Fruit fly (Drosophila melanogaster) whole organism, embryonic: ENCODE measurements around the gene CG10804.

ENCODE experiments used
- Ada2b ChIP-seq: fragments of 200-800 bp; sonication (Bioruptor generic); IDR thresholded peaks from 2 replicates; pipeline ENCODE4 v1.3.6; 2022; ENCODE audit warnings: missing biosample characterization, missing genetic modification characterization
- Adf1 ChIP-seq: fragments of 200-800 bp; sonication (Bioruptor generic); IDR thresholded peaks from 2 replicates; pipeline ENCODE4 v1.3.6; 2022; ENCODE audit warnings: missing biosample characterization, missing genetic modification characterization
- Awh ChIP-seq: fragments of 200-800 bp; sonication (Bioruptor generic); IDR thresholded peaks from 2 replicates; pipeline ENCODE4, ENCODE4 v1.3.6; 2022; ENCODE audit warnings: missing biosample characterization, missing genetic modification characterization
- B-H2 ChIP-seq: fragments of 200-800 bp; sonication (Bioruptor generic); optimal IDR thresholded peaks from 2 replicates; lab custom pipeline; 2018; ENCODE audit warnings: missing biosample characterization, mild to moderate bottlenecking, missing genetic modification characterization
- Bteb2 ChIP-seq: fragments of 200-800 bp; sonication (Bioruptor generic); optimal IDR thresholded peaks from 2 replicates; lab custom pipeline; 2016; ENCODE audit warnings: missing biosample characterization, missing genetic modification characterization
- CG10565 ChIP-seq: fragments of 200-800 bp; sonication (Bioruptor generic); optimal IDR thresholded peaks from 3 replicates; lab custom pipeline; 2016; ENCODE audit warnings: missing biosample characterization, mild to moderate bottlenecking, missing genetic modification characterization
- CG11398 ChIP-seq: fragments of 200-800 bp; sonication (Bioruptor generic); optimal IDR thresholded peaks from 2 replicates; lab custom pipeline; 2016; ENCODE audit warnings: missing biosample characterization, missing genetic modification characterization
- CG11723 ChIP-seq: fragments of 200-800 bp; sonication (Bioruptor generic); optimal IDR thresholded peaks from 2 replicates; lab custom pipeline; 2017; ENCODE audit warnings: missing biosample characterization, mild to moderate bottlenecking, missing genetic modification characterization
- CG12155 ChIP-seq: fragments of 200-800 bp; sonication (Bioruptor generic); optimal IDR thresholded peaks from 3 replicates; lab custom pipeline; 2016; ENCODE audit warnings: missing biosample characterization, missing genetic modification characterization
- CG1233 ChIP-seq: fragments of 200-800 bp; sonication (Bioruptor generic); optimal IDR thresholded peaks from 4 replicates; lab custom pipeline; 2018; ENCODE audit warnings: missing biosample characterization, mild to moderate bottlenecking, missing genetic modification characterization
- CG13624 ChIP-seq: fragments of 200-800 bp; sonication (Bioruptor generic); optimal IDR thresholded peaks from 2 replicates; lab custom pipeline; 2016; ENCODE audit warnings: missing biosample characterization, missing genetic modification characterization
- CG15696 ChIP-seq: fragments of 200-800 bp; sonication (Bioruptor generic); optimal IDR thresholded peaks from 2 replicates; lab custom pipeline; 2019; ENCODE audit warnings: missing biosample characterization, mild to moderate bottlenecking, missing genetic modification characterization, moderate library complexity
- CG16779 ChIP-seq: fragments of 200-800 bp; sonication (Bioruptor generic); IDR thresholded peaks from 2 replicates; pipeline ENCODE4 v1.3.6; 2022; ENCODE audit warnings: missing biosample characterization, missing genetic modification characterization
- CG2678 ChIP-seq: fragments of 200-800 bp; sonication (Bioruptor generic); optimal IDR thresholded peaks from 3 replicates; lab custom pipeline; 2019; ENCODE audit warnings: missing biosample characterization, mild to moderate bottlenecking, missing genetic modification characterization, moderate library complexity
- CG30020 ChIP-seq: fragments of 200-800 bp; optimal IDR thresholded peaks from 2 replicates; lab custom pipeline; 2019; ENCODE audit warnings: missing biosample characterization, mild to moderate bottlenecking, missing genetic modification characterization, moderate library complexity
- CG31441 ChIP-seq: fragments of 200-800 bp; sonication (Bioruptor generic); IDR thresholded peaks from 2 replicates; pipeline ENCODE4 v1.3.6; 2022; ENCODE audit warnings: missing biosample characterization, missing genetic modification characterization
- CG32767 ChIP-seq: fragments of 200-800 bp; sonication (Bioruptor generic); IDR thresholded peaks from 2 replicates; pipeline ENCODE4 v1.3.6; 2022; ENCODE audit warnings: missing biosample characterization, missing genetic modification characterization
- CG3838 ChIP-seq: fragments of 200-800 bp; sonication (Bioruptor generic); optimal IDR thresholded peaks from 3 replicates; lab custom pipeline; 2016; ENCODE audit warnings: missing biosample characterization, missing genetic modification characterization
- CG42726 ChIP-seq: fragments of 200-800 bp; sonication (Bioruptor generic); IDR thresholded peaks from 2 replicates; pipeline ENCODE4 v1.3.6; 2022; ENCODE audit warnings: missing biosample characterization, missing genetic modification characterization; ENCODE audit not compliant: partially characterized antibody
- CG4617 ChIP-seq: fragments of 200-800 bp; sonication (Bioruptor generic); optimal IDR thresholded peaks from 3 replicates; lab custom pipeline; 2016; ENCODE audit warnings: missing biosample characterization, missing genetic modification characterization, borderline replicate concordance
- CG7271 ChIP-seq: fragments of 200-800 bp; sonication (Bioruptor generic); optimal IDR thresholded peaks from 2 replicates; lab custom pipeline; 2018; ENCODE audit warnings: missing biosample characterization, mild to moderate bottlenecking, missing genetic modification characterization, moderate library complexity
- CG7357 ChIP-seq: fragments of 200-800 bp; sonication (Bioruptor generic); IDR thresholded peaks from 3 replicates; pipeline ENCODE4 v1.3.6; 2022; ENCODE audit warnings: missing biosample characterization, missing genetic modification characterization
- CG7839 ChIP-seq: fragments of 200-800 bp; sonication (Bioruptor generic); optimal IDR thresholded peaks from 3 replicates; lab custom pipeline; 2018; ENCODE audit warnings: missing biosample characterization, mild to moderate bottlenecking, missing genetic modification characterization, moderate library complexity
- CG8290 ChIP-seq, 3 experiments: fragments of 200-800 bp; sonication (Bioruptor generic); optimal IDR thresholded peaks; 2 replicates each; lab custom pipeline; 2016 to 2019; ENCODE audit warnings: missing biosample characterization in 3 of 3, missing genetic modification characterization in 3 of 3, mild to moderate bottlenecking in 2 of 3, moderate library complexity in 1 of 3
- CHES-1-like ChIP-seq: fragments of 200-800 bp; sonication (Bioruptor generic); optimal IDR thresholded peaks from 2 replicates; lab custom pipeline; 2016; ENCODE audit warnings: missing biosample characterization, missing genetic modification characterization
- CTCF ChIP-seq: fragments of 200-800 bp; sonication (Bioruptor generic); optimal IDR thresholded peaks from 2 replicates; lab custom pipeline; 2017; ENCODE audit warnings: missing biosample characterization, mild to moderate bottlenecking, missing genetic modification characterization, moderate library complexity
- CkIIα-i1 ChIP-seq: fragments of 200-800 bp; sonication (Bioruptor generic); IDR thresholded peaks from 2 replicates; pipeline ENCODE4 v1.3.6; 2022; ENCODE audit warnings: missing biosample characterization, missing genetic modification characterization
- CoRest ChIP-seq: fragments of 200-800 bp; sonication (Bioruptor generic); optimal IDR thresholded peaks from 3 replicates; lab custom pipeline; 2018; ENCODE audit warnings: missing biosample characterization, mild to moderate bottlenecking, missing genetic modification characterization, moderate library complexity
- CrebB ChIP-seq: fragments of 200-800 bp; sonication (Bioruptor generic); optimal IDR thresholded peaks from 3 replicates; lab custom pipeline; 2018; ENCODE audit warnings: missing biosample characterization, mild to moderate bottlenecking, missing genetic modification characterization
- Drgx ChIP-seq: fragments of 200-800 bp; sonication (Bioruptor generic); IDR thresholded peaks from 2 replicates; pipeline ENCODE4 v1.3.6; 2022; ENCODE audit warnings: missing biosample characterization, missing genetic modification characterization
- Gug ChIP-seq: fragments of 200-800 bp; sonication (Bioruptor generic); IDR thresholded peaks from 4 replicates; pipeline ENCODE4 v1.3.6; 2022; ENCODE audit warnings: missing biosample characterization, missing genetic modification characterization
- MTF-1 ChIP-seq: fragments of 200-800 bp; sonication (Bioruptor generic); optimal IDR thresholded peaks from 2 replicates; lab custom pipeline; 2018; ENCODE audit warnings: missing biosample characterization, mild to moderate bottlenecking, missing genetic modification characterization, borderline replicate concordance
- Oli ChIP-seq: fragments of 200-800 bp; sonication (Bioruptor generic); optimal IDR thresholded peaks from 2 replicates; lab custom pipeline; 2018; ENCODE audit warnings: missing biosample characterization, mild to moderate bottlenecking, missing genetic modification characterization, moderate library complexity
- PHDP ChIP-seq: fragments of 200-800 bp; sonication (Bioruptor generic); optimal IDR thresholded peaks from 3 replicates; lab custom pipeline; 2018; ENCODE audit warnings: missing biosample characterization, mild to moderate bottlenecking, missing genetic modification characterization, moderate library complexity
- Xbp1 ChIP-seq: fragments of 200-800 bp; sonication (Bioruptor generic); optimal IDR thresholded peaks from 3 replicates; lab custom pipeline; 2016; ENCODE audit warnings: missing biosample characterization, mild to moderate bottlenecking, missing genetic modification characterization
- ac ChIP-seq: fragments of 200-800 bp; sonication (Bioruptor generic); optimal IDR thresholded peaks from 3 replicates; lab custom pipeline; 2017; ENCODE audit warnings: missing biosample characterization, mild to moderate bottlenecking, missing genetic modification characterization
- aop ChIP-seq: fragments of 200-800 bp; sonication (Bioruptor generic); IDR thresholded peaks from 2 replicates; pipeline ENCODE4 v1.3.6; 2022; ENCODE audit warnings: missing biosample characterization, missing genetic modification characterization
- bowl ChIP-seq: fragments of 200-800 bp; sonication (Bioruptor generic); IDR thresholded peaks from 2 replicates; pipeline ENCODE4 v1.3.6; 2022; ENCODE audit warnings: missing biosample characterization, missing genetic modification characterization
- chm ChIP-seq: fragments of 200-800 bp; sonication (Bioruptor generic); IDR thresholded peaks from 2 replicates; pipeline ENCODE4 v1.3.6; 2022; ENCODE audit warnings: missing biosample characterization, missing genetic modification characterization
- da ChIP-seq: fragments of 200-800 bp; sonication (Bioruptor generic); optimal IDR thresholded peaks from 2 replicates; lab custom pipeline; 2016; ENCODE audit warnings: missing biosample characterization, missing genetic modification characterization
- dm ChIP-seq: fragments of 200-800 bp; sonication (Bioruptor generic); optimal IDR thresholded peaks from 3 replicates; lab custom pipeline; 2016; ENCODE audit warnings: missing biosample characterization, missing genetic modification characterization
- dmrt11E ChIP-seq: fragments of 200-800 bp; sonication (Bioruptor generic); optimal IDR thresholded peaks from 3 replicates; lab custom pipeline; 2018; ENCODE audit warnings: missing biosample characterization, mild to moderate bottlenecking, missing genetic modification characterization, moderate library complexity
- gcm2 ChIP-seq: fragments of 200-800 bp; sonication (Bioruptor generic); optimal IDR thresholded peaks from 2 replicates; lab custom pipeline; 2016; ENCODE audit warnings: missing biosample characterization, missing genetic modification characterization
- h ChIP-seq: fragments of >200 bp; optimal IDR thresholded peaks from 2 replicates; lab custom pipeline; 2017
- ham ChIP-seq: fragments of 200-800 bp; sonication (Bioruptor generic); IDR thresholded peaks from 2 replicates; pipeline ENCODE4 v1.3.6; 2022; ENCODE audit warnings: missing biosample characterization, missing genetic modification characterization
- jumu ChIP-seq: fragments of 200-800 bp; sonication (Bioruptor generic); optimal IDR thresholded peaks from 3 replicates; lab custom pipeline; 2016; ENCODE audit warnings: missing biosample characterization, missing genetic modification characterization
- mam ChIP-seq: fragments of 200-800 bp; sonication (Bioruptor generic); optimal IDR thresholded peaks from 3 replicates; lab custom pipeline; 2016; ENCODE audit warnings: missing biosample characterization, missing genetic modification characterization
- odd ChIP-seq: fragments of 200-800 bp; sonication (Bioruptor generic); optimal IDR thresholded peaks from 2 replicates; lab custom pipeline; 2017; ENCODE audit warnings: missing biosample characterization, mild to moderate bottlenecking, missing genetic modification characterization
- sna ChIP-seq: fragments of 200-800 bp; sonication (Bioruptor generic); IDR thresholded peaks from 2 replicates; pipeline ENCODE4 v1.3.6; 2022; ENCODE audit warnings: missing biosample characterization, missing genetic modification characterization; ENCODE audit not compliant: partially characterized antibody
- sqz ChIP-seq: fragments of 200-800 bp; sonication (Bioruptor generic); optimal IDR thresholded peaks from 3 replicates; lab custom pipeline; 2018; ENCODE audit warnings: missing biosample characterization, mild to moderate bottlenecking, missing genetic modification characterization
- sr ChIP-seq: fragments of 200-800 bp; sonication (Bioruptor generic); IDR thresholded peaks from 3 replicates; pipeline ENCODE4 v1.3.6; 2022; ENCODE audit warnings: missing biosample characterization, missing genetic modification characterization
- twi ChIP-seq: fragments of 200-800 bp; optimal IDR thresholded peaks from 2 replicates; lab custom pipeline; 2019; ENCODE audit warnings: missing biosample characterization, mild to moderate bottlenecking, missing genetic modification characterization, moderate library complexity

Gene CG10804

DNA sequence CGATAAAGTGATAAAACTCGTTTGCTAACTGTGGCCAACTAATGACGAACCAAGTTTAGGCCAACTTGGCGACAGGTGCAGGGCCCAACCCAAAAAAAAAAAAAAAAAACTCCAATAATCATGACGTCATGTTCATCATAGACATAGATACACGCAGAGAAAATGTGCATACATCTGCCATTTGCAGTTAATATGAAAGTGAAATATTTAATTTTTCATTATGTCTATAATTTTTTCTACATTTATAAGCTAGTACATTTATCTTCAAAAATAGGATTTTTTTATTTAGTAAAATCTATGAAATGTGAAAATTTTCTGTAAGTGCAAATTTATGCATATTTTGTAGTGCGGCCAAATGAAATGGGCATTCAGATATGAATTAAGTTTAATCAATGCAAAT, 50.5 kb downstream of the CG10804 start (continued):
- no peak for TF ChIP-seq CG4617 (GFP tag; lab: Kevin White, UChicago)
- TF ChIP-seq CG42726 (GFP tag; lab: Robert Waterston, UW): no peak
- no peak for TF ChIP-seq CG7271 (tag; lab: Kevin White, UChicago)
- TF ChIP-seq Ada2b (GFP tag; lab: Robert Waterston, UW): peak; percentile 76
- peak; percentile 26 for TF ChIP-seq CG13624 (GFP tag; lab: Kevin White, UChicago)
- TF ChIP-seq CG11398 (GFP tag; lab: Kevin White, UChicago): no peak
- TF ChIP-seq ham (GFP tag; lab: Robert Waterston, UW): no peak
- TF ChIP-seq CG8290 (GFP tag; optimal IDR thresholded peaks at IDR 0.05; lab: Kevin White, UChicago): no peak
- no peak for TF ChIP-seq CG8290 (tag; optimal IDR thresholded peaks at IDR 0.05; lab: Kevin White, UChicago)
- TF ChIP-seq CG32767 (GFP tag; lab: Robert Waterston, UW): peak; percentile 83
- TF ChIP-seq CoRest: peak; percentile 86
- TF ChIP-seq jumu: no peak
- peak; percentile 78 for TF ChIP-seq Oli
- TF ChIP-seq MTF-1 (GFP tag; lab: Kevin White, UChicago): no peak
- peak; percentile 60; the same call in 2 of the 3 replicates for TF ChIP-seq CG7357 (GFP tag; lab: Robert Waterston, UW)
- TF ChIP-seq Adf1: no peak
- TF ChIP-seq mam (GFP tag; lab: Kevin White, UChicago): no peak
- TF ChIP-seq Awh: peak; percentile 85
- TF ChIP-seq dm (GFP tag; lab: Kevin White, UChicago): no peak
- peak; percentile 21; the same call in 1 of the 2 replicates for TF ChIP-seq bowl (GFP tag; lab: Robert Waterston, UW)
- peak; percentile 78 for TF ChIP-seq CG7839 (tag; lab: Kevin White, UChicago)
- TF ChIP-seq CG12155: peak; percentile 40
- TF ChIP-seq CG16779 (GFP tag; lab: Robert Waterston, UW): no peak
- peak; percentile 24 for TF ChIP-seq CHES-1-like (GFP tag; lab: Kevin White, UChicago)
- TF ChIP-seq CkIIα-i1 (GFP tag; lab: Robert Waterston, UW): no peak
- TF ChIP-seq chm (GFP tag; lab: Robert Waterston, UW): peak; percentile 64; the same call in 1 of the 2 replicates
- no peak for TF ChIP-seq gcm2 (GFP tag; lab: Kevin White, UChicago)
- TF ChIP-seq CG30020 (tag; lab: Kevin White, UChicago): peak; percentile 18
- peak; percentile 36 for TF ChIP-seq dmrt11E (tag; lab: Kevin White, UChicago)
- TF ChIP-seq CG2678 (tag; lab: Kevin White, UChicago): peak; percentile 75
- peak; percentile 48 for TF ChIP-seq CG1233
- peak; percentile 37 for TF ChIP-seq CrebB (tag; lab: Kevin White, UChicago)
- TF ChIP-seq ac: no peak
- TF ChIP-seq odd (GFP tag; lab: Kevin White, UChicago): peak; percentile 41
- TF ChIP-seq sna (GFP tag; lab: Robert Waterston, UW): no peak
- TF ChIP-seq h: no peak
- TF ChIP-seq Drgx: no peak
- TF ChIP-seq PHDP (tag; lab: Kevin White, UChicago): peak; percentile 77
- TF ChIP-seq CG15696 (tag; lab: Kevin White, UChicago): no peak
- no peak for TF ChIP-seq da (GFP tag; lab: Kevin White, UChicago)
- no peak for TF ChIP-seq CG3838
- TF ChIP-seq twi: peak; percentile 29
- peak; percentile 24; the same call in 1 of the 3 replicates for TF ChIP-seq sr
- TF ChIP-seq CG31441 (GFP tag; lab: Robert Waterston, UW): peak; percentile 91
- TF ChIP-seq aop: no peak
- 0 out of 4 replicates have a peak, but pooled peaks have one; percentile 10 for TF ChIP-seq Gug (GFP tag; lab: Robert Waterston, UW)
- peak; percentile 61 for TF ChIP-seq Bteb2 (GFP tag; lab: Kevin White, UChicago)
- TF ChIP-seq Xbp1 (GFP tag; lab: Kevin White, UChicago): peak; percentile 69
- TF ChIP-seq CTCF: no peak
- TF ChIP-seq CG10565: no peak
- peak; percentile 61 for TF ChIP-seq sqz (GFP tag; lab: Kevin White, UChicago)
- peak; percentile 33 for TF ChIP-seq B-H2 (GFP tag; lab: Kevin White, UChicago)
- no peak for TF ChIP-seq CG11723 (GFP tag; lab: Kevin White, UChicago)
